Worm (Caenorhabditis elegans) whole organism, young adult: ENCODE measurements around the gene C48B4.3.

ENCODE experiments used
- F33H1.4 ChIP-seq: fragments of 200-800 bp; sonication (Bioruptor generic); IDR thresholded peaks from 2 replicates; pipeline ENCODE4 v1.3.6; 2022; ENCODE audit warnings: missing genetic modification reagents, missing genetic modification characterization, missing compliant biosample characterization
- F49E8.2 ChIP-seq: sonication (generic microtip); optimal IDR thresholded peaks from 3 replicates; lab custom pipeline; 2017; ENCODE audit warnings: missing genetic modification characterization, mild to moderate bottlenecking, missing compliant biosample characterization, antibody characterized with exemption, moderate library complexity; ENCODE audit not compliant: insufficient read depth
- aptf-3 ChIP-seq: fragments of 200-800 bp; sonication (Bioruptor generic); IDR thresholded peaks from 2 replicates; pipeline ENCODE4 v1.3.6; 2022; ENCODE audit warnings: missing genetic modification characterization, missing compliant biosample characterization
- ceh-27 ChIP-seq: fragments of 200-800 bp; sonication (Bioruptor generic); optimal IDR thresholded peaks from 2 replicates; lab custom pipeline; 2018; ENCODE audit warnings: mild to moderate bottlenecking, missing genetic modification characterization, moderate library complexity, missing compliant biosample characterization
- egrh-3 ChIP-seq: fragments of 200-800 bp; sonication (Bioruptor generic); IDR thresholded peaks from 2 replicates; pipeline ENCODE4 v1.3.6; 2022; ENCODE audit warnings: missing genetic modification reagents, missing genetic modification characterization, missing compliant biosample characterization
- lin-26 ChIP-seq: fragments of 200-800 bp; sonication (Bioruptor generic); IDR thresholded peaks from 2 replicates; pipeline ENCODE4 v1.3.6; 2022; ENCODE audit warnings: missing genetic modification reagents, missing genetic modification characterization, missing compliant biosample characterization
- lsy-27 ChIP-seq: sonication (generic microtip); optimal IDR thresholded peaks from 2 replicates; lab custom pipeline; 2017; ENCODE audit warnings: missing genetic modification characterization, mild to moderate bottlenecking, missing compliant biosample characterization, antibody characterized with exemption, missing genotype, borderline replicate concordance; ENCODE audit not compliant: insufficient read depth
- nfya-2 ChIP-seq: fragments of 200-800 bp; sonication (Bioruptor generic); IDR thresholded peaks from 2 replicates; pipeline ENCODE4 v1.3.6; 2022; ENCODE audit warnings: missing genetic modification reagents, missing genetic modification characterization, missing compliant biosample characterization
- pha-4 ChIP-seq: fragments of 150-350 bp; sonication (generic microtip); optimal IDR thresholded peaks from 2 replicates; lab custom pipeline; 2014; ENCODE audit warnings: missing biosample characterization, missing genetic modification reagents, missing genetic modification characterization
- rpc-1 ChIP-seq, 2 experiments: fragments of 150-350 bp in 1 of 2; sonication (generic microtip) in 1 of 2; optimal IDR thresholded peaks; 2 replicates each; lab custom pipeline; 2014 to 2018; ENCODE audit warnings: missing biosample characterization in 1 of 2, missing genetic modification characterization in 1 of 2, missing genetic modification reagents in 1 of 2, missing genotype in 1 of 2
- unc-62 ChIP-seq: fragments of 150-350 bp; optimal IDR thresholded peaks from 2 replicates; lab custom pipeline; 2014; ENCODE audit warnings: missing biosample characterization, missing genetic modification reagents, missing genetic modification characterization
- ztf-18 ChIP-seq: sonication (generic microtip); optimal IDR thresholded peaks from 2 replicates; lab custom pipeline; 2016; ENCODE audit warnings: missing genotype, mild to moderate bottlenecking, missing genetic modification characterization, missing compliant biosample characterization
- ztf-25 ChIP-seq: fragments of 200-800 bp; sonication (Bioruptor generic); IDR thresholded peaks from 2 replicates; pipeline ENCODE4 v1.3.6; 2022; ENCODE audit warnings: missing genetic modification reagents, missing genetic modification characterization, missing compliant biosample characterization
- ztf-28 ChIP-seq: fragments of 200-800 bp; sonication (Bioruptor generic); IDR thresholded peaks from 2 replicates; pipeline ENCODE4 v1.3.6; 2022; ENCODE audit warnings: missing genetic modification reagents, missing genetic modification characterization, missing compliant biosample characterization

DNA sequence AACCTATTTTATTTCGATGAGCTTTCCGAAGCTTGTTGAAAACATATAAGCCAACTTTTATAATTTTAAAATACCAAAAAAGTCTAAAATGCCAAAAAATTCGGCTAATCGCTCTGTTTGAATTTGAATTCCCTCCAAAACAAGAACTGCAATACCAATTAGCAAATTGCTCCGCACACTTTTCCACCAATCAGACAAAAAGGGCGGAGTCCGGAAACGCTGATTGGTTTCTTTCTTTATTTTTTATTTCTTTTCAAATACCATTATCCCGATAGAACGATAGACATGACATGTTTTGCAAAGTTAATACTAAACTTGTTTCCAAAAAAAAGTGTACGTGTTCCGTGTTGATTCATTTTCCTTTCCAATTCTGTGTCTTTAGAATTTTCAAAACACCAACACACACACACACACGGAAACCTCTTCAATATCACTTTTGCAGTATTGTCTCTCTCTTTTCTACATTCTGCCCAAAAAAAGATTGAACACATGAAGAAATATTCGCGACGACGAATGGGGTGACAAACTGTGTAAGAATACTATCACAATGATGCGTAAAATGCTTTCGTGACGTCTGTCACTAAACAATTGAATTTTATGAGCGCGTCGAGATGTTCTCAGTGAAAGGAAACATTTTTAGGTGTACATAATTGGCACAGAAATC is 35.5 kb upstream of the C48B4.3 start:
- TF ChIP-seq unc-62 (GFP tag; lab: Kevin White, UChicago) (no peak), ztf-28 (GFP tag; lab: Robert Waterston, UW) (no peak), lsy-27 (tag; lab: Kevin White, UChicago) (no peak), pha-4 (tag; lab: Kevin White, UChicago) (no peak), F33H1.4 (GFP tag; lab: Robert Waterston, UW) (no peak), F49E8.2 (no peak), nfya-2 (GFP tag; lab: Robert Waterston, UW) (no peak), rpc-1 (optimal IDR thresholded peaks at IDR 0.05; lab: Kevin White, UChicago) (no peak), rpc-1 (tag; optimal IDR thresholded peaks at IDR 0.05; lab: Kevin White, UChicago) (no peak), ztf-18 (tag; lab: Kevin White, UChicago) (no peak), ceh-27 (peak; percentile 3), lin-26 (GFP tag; lab: Robert Waterston, UW) (no peak), ztf-25 (GFP tag; lab: Robert Waterston, UW) (no peak), egrh-3 (GFP tag; lab: Robert Waterston, UW) (no peak), aptf-3 (GFP tag; lab: Robert Waterston, UW) (no peak)
